Fruit fly (Drosophila melanogaster) whole organism, prepupa: ENCODE results near the gene CG46301.

Experiments used
- OdsH ChIP-seq: fragments of 200-800 bp; sonication (Bioruptor generic); optimal IDR thresholded peaks from 3 replicates; lab custom pipeline; 2016; ENCODE audit warnings: missing biosample characterization, missing genetic modification characterization
- Sox15 ChIP-seq: fragments of 200-800 bp; sonication (Bioruptor generic); optimal IDR thresholded peaks from 3 replicates; lab custom pipeline; 2016; ENCODE audit warnings: missing biosample characterization, missing genetic modification characterization
- topi ChIP-seq: fragments of 200-800 bp; sonication (Bioruptor generic); optimal IDR thresholded peaks from 3 replicates; lab custom pipeline; 2016; ENCODE audit warnings: missing biosample characterization, missing genetic modification characterization

dm6 chr2L:14141238-14141637, 37.3 kb downstream of the CG46301 start:
- TF ChIP-seq topi (GFP tag; lab: Kevin White, UChicago) (peak; percentile 27), OdsH (GFP tag; lab: Kevin White, UChicago) (peak; percentile 24), Sox15 (GFP tag; lab: Kevin White, UChicago) (no peak)
